Worm (Caenorhabditis elegans): Measurements from ENCODE around the gene gly-1.
"Not testable (repeated sequence)": the region's sequence is repeated elsewhere in the genome, so short reads cannot be mapped to it uniquely, and the experiment has no call there.

Gene gly-1

ce11 chrII:10924669-10925068, 22.7 kb upstream of the gly-1 start (continued):
- peak; percentile 50 for TF ChIP-seq atf-7 (tag; optimal IDR thresholded peaks at IDR 0.05)
- no peak for TF ChIP-seq lag-1 (GFP tag; IDR thresholded peaks at IDR 0.05)
- no peak for TF ChIP-seq snpc-4 (GFP tag; optimal IDR thresholded peaks at IDR 0.05)
- peak in 1 of 4 experiments; percentile 2 for TF ChIP-seq snpc-4 (tag; optimal IDR thresholded peaks at IDR 0.05)

ce11 chrII:10923948-10924347, 21.9 kb upstream of the gly-1 start, which contains the start of gene Y19D2B.2:
TSS of gene Y19D2B.2 (plus strand) at chrII:10924248.
- no peak for TF ChIP-seq fkh-3 (tag; optimal IDR thresholded peaks at IDR 0.05)
- no peak for TF ChIP-seq nfya-2 (GFP tag; IDR thresholded peaks at IDR 0.05)
- TF ChIP-seq attf-5 (GFP tag; optimal IDR thresholded peaks at IDR 0.05): no peak
- TF ChIP-seq F39B2.1 (GFP tag; IDR thresholded peaks at IDR 0.05): no peak
- TF ChIP-seq F37B4.10 (GFP tag; IDR thresholded peaks at IDR 0.05): no peak
- no peak for TF ChIP-seq nhr-120 (GFP tag; IDR thresholded peaks at IDR 0.05)
- TF ChIP-seq sdz-38 (tag; optimal IDR thresholded peaks at IDR 0.05): no peak
- TF ChIP-seq hmg-20 (GFP tag; IDR thresholded peaks at IDR 0.05): no peak

ce11 chrII:10922874-10923273, 20.9 kb upstream of the gly-1 start, which contains the start of gene Y19D2B.1:
TSS of gene Y19D2B.1 (minus strand) at chrII:10922974.
- TF ChIP-seq akir-1 (GFP tag; optimal IDR thresholded peaks at IDR 0.05); madf-10 (tag; optimal IDR thresholded peaks at IDR 0.05); dpff-1 (tag; optimal IDR thresholded peaks at IDR 0.05): not testable (repeated sequence)

- no peak for TF ChIP-seq ceh-79 (tag; optimal IDR thresholded peaks at IDR 0.05)
- peak; percentile 83 for TF ChIP-seq nhr-80 (tag; optimal IDR thresholded peaks at IDR 0.05)
- TF ChIP-seq hlh-26 (GFP tag; conservative IDR thresholded peaks at IDR 0.05): no peak
- TF ChIP-seq egl-18 (GFP tag; IDR thresholded peaks at IDR 0.05): no peak
- TF ChIP-seq cebp-1 (GFP tag; IDR thresholded peaks at IDR 0.05): peak; percentile 50; the same call in 1 of the 2 replicates
- TF ChIP-seq cebp-1 (tag; optimal IDR thresholded peaks at IDR 0.05): no peak
- TF ChIP-seq let-607 (tag; optimal IDR thresholded peaks at IDR 0.05): peak in 1 of 2 experiments; percentile 63
- no peak for TF ChIP-seq die-1 (tag; optimal IDR thresholded peaks at IDR 0.05)
These were observed 16.3 kb upstream of the gly-1 start, which contains the start of gene tba-4 for ce11 chrII:10918293-10918756. TSS of gene tba-4 (plus strand) at chrII:10918706.

- TF ChIP-seq Y79H2A.3 (GFP tag; conservative IDR thresholded peaks at IDR 0.05) (no peak), Y53G8AR.9 (GFP tag; conservative IDR thresholded peaks at IDR 0.05) (no peak), mxl-1 (tag; optimal IDR thresholded peaks at IDR 0.05) (no peak), ztf-28 (GFP tag; IDR thresholded peaks at IDR 0.05) (no peak), K12H6.12 (tag; optimal IDR thresholded peaks at IDR 0.05) (no peak), F10E7.11 (tag; optimal IDR thresholded peaks at IDR 0.05) (no peak), tlf-1 (GFP tag; optimal IDR thresholded peaks at IDR 0.05) (no peak), ceh-79 (tag; optimal IDR thresholded peaks at IDR 0.05) (no peak), snpc-1.1 (tag; optimal IDR thresholded peaks at IDR 0.05; ENCODE audit: insufficient read depth) (no peak), bed-2 (GFP tag; IDR thresholded peaks at IDR 0.05) (no peak), snpc-3.4 (tag; optimal IDR thresholded peaks at IDR 0.05) (no peak), rcor-1 (GFP tag; IDR thresholded peaks at IDR 0.05) (no peak), lin-26 (GFP tag; IDR thresholded peaks at IDR 0.05) (no peak), nhr-120 (GFP tag; IDR thresholded peaks at IDR 0.05) (no peak), F57C9.4 (tag; optimal IDR thresholded peaks at IDR 0.05) (no peak), fkh-3 (tag; optimal IDR thresholded peaks at IDR 0.05) (no peak), sea-2 (GFP tag; IDR thresholded peaks at IDR 0.05) (no peak), dpl-1 (GFP tag; optimal IDR thresholded peaks at IDR 0.05) (no peak), lin-40 (tag; optimal IDR thresholded peaks at IDR 0.05) (no peak), ets-4 (GFP tag; optimal IDR thresholded peaks at IDR 0.05) (no peak)
These were observed 15.2 kb upstream of the gly-1 start, which contains the start of gene F44F4.10 for ce11 chrII:10917174-10917573. TSS of gene F44F4.10 (minus strand) at chrII:10917274.
